Worm (Caenorhabditis elegans): ENCODE data around the gene C29E4.11.

The C29E4.11 gene

DNA sequence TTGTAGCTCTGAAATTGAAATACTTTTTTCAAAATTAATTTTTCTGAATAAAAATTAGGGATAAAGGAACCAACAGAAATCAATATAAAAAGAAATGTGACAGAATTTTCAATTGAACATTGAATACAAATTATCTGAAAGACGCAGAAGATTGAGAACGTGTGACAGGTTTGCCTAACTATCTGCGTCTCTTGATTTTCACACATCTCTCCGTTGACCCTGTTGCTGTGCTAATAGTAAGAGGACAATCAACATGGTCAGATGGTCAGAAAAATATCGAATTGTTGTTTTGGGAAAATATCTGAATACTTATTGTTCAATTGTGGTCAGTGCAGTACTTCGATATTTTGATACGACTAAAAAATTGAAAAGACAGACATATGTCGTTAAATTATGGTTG, 46.3 kb downstream of the C29E4.11 start, which contains the start of gene ZK688.7:
Gene ZK688.7, minus strand, starts transcription at position 14 of the 400 bp plus-strand sequence.
- TF ChIP-seq klf-2 (GFP tag; conservative IDR thresholded peaks at IDR 0.05) = no peak
- TF ChIP-seq med-1 (GFP tag; optimal IDR thresholded peaks at IDR 0.05; ENCODE audit: insufficient read depth) = no peak
- TF ChIP-seq ztf-23 (GFP tag; IDR thresholded peaks at IDR 0.05) = no peak
- no peak for TF ChIP-seq T22C8.4 (GFP tag; IDR thresholded peaks at IDR 0.05)
- no peak for TF ChIP-seq ztf-29 (GFP tag; IDR thresholded peaks at IDR 0.05)
- TF ChIP-seq cog-1 (tag; optimal IDR thresholded peaks at IDR 0.05) = no peak
- TF ChIP-seq ref-1 (GFP tag; conservative IDR thresholded peaks at IDR 0.05) = no peak

DNA sequence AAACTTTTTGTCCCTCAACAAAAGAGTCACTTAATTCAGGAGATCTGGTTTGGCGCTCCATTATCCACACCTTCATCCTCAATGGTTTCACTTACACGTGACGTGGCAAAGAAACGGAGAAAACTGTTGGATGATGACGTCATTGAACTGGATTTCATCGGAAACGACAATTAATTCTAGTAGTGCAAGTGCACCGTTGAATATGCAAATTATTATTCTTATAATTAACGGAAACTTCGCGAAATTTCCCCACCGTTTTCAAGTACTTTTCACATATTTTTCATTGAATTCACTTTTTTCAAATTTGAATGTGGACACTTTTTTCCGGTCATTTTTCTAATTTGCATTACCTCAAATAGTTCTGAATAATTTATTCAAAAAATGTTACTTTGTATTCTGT, 48.7 kb downstream of the C29E4.11 start, which contains the start of gene ZK688.1:
Gene ZK688.1, plus strand, starts transcription at position 301 of the 400 bp plus-strand sequence.
- TF ChIP-seq klf-2 (GFP tag; conservative IDR thresholded peaks at IDR 0.05) (no peak), cog-1 (tag; optimal IDR thresholded peaks at IDR 0.05) (no peak), flt-1 (GFP tag; IDR thresholded peaks at IDR 0.05) (no peak), ztf-23 (GFP tag; IDR thresholded peaks at IDR 0.05) (no peak), ref-1 (GFP tag; conservative IDR thresholded peaks at IDR 0.05) (no peak), T22C8.4 (GFP tag; IDR thresholded peaks at IDR 0.05) (no peak), ztf-29 (GFP tag; IDR thresholded peaks at IDR 0.05) (no peak), med-1 (GFP tag; optimal IDR thresholded peaks at IDR 0.05; ENCODE audit: insufficient read depth) (no peak), tab-1 (GFP tag; IDR thresholded peaks at IDR 0.05) (no peak)

DNA sequence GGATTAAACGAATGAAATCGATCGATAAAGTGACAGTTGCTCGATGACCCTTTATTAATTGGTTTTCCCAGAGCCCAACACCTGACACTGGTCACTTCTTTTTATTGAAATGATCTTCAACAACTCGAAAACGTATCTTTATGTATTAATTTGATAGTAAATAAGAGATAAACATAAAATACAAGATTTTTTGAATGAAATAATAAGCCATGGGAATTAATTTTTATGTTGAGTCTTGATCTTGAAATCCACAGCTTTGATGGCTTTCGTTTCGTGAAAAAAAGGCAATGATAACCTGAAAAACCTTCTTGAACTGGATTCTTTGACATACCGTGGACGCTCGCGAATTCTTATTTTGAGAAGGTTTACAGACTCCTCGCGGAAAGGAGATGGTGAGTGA, 50.4 kb downstream of the C29E4.11 start, which contains the start of gene pcp-5:
Gene pcp-5, minus strand, starts transcription at position 101 of the 400 bp plus-strand sequence.
- TF ChIP-seq klf-2 (GFP tag; conservative IDR thresholded peaks at IDR 0.05) (no peak), med-1 (GFP tag; optimal IDR thresholded peaks at IDR 0.05; ENCODE audit: insufficient read depth) (no peak), cog-1 (tag; optimal IDR thresholded peaks at IDR 0.05) (no peak), ztf-29 (GFP tag; IDR thresholded peaks at IDR 0.05) (no peak), ztf-23 (GFP tag; IDR thresholded peaks at IDR 0.05) (no peak), ref-1 (GFP tag; conservative IDR thresholded peaks at IDR 0.05) (no peak), flt-1 (GFP tag; IDR thresholded peaks at IDR 0.05) (no peak), T22C8.4 (GFP tag; IDR thresholded peaks at IDR 0.05) (no peak), tab-1 (GFP tag; IDR thresholded peaks at IDR 0.05) (no peak)
